Fruit fly (Drosophila melanogaster) whole organism, pupa: ENCODE results near the gene Fancl.

Experiments used
- CG10348 ChIP-seq: fragments of 200-800 bp; sonication (Bioruptor generic); IDR thresholded peaks from 2 replicates; pipeline ENCODE4 v1.3.6; 2022; ENCODE audit warnings: missing biosample characterization, missing genetic modification characterization
- CG12605 ChIP-seq: fragments of 200-800 bp; sonication (Bioruptor generic); IDR thresholded peaks from 2 replicates; pipeline ENCODE4 v1.3.6; 2022; ENCODE audit warnings: missing biosample characterization, missing genetic modification characterization
- CG13204 ChIP-seq: fragments of 200-800 bp; sonication (Bioruptor generic); optimal IDR thresholded peaks from 2 replicates; lab custom pipeline; 2018; ENCODE audit warnings: missing biosample characterization, mild to moderate bottlenecking, missing genetic modification characterization, moderate library complexity
- CG14655 ChIP-seq: fragments of 200-800 bp; sonication (Bioruptor generic); optimal IDR thresholded peaks from 3 replicates; lab custom pipeline; 2017; ENCODE audit warnings: mild to moderate bottlenecking, missing biosample characterization, missing genetic modification reagents, missing genetic modification characterization
- CG15710 ChIP-seq: fragments of 200-800 bp; sonication (Bioruptor generic); optimal IDR thresholded peaks from 2 replicates; lab custom pipeline; 2018; ENCODE audit warnings: missing biosample characterization, mild to moderate bottlenecking, missing genetic modification characterization, moderate library complexity
- CG17806 ChIP-seq: fragments of 200-800 bp; sonication (Bioruptor generic); optimal IDR thresholded peaks from 2 replicates; lab custom pipeline; 2018; ENCODE audit warnings: missing biosample characterization, mild to moderate bottlenecking, missing genetic modification characterization, moderate library complexity
- CG32121 ChIP-seq: fragments of 200-800 bp; sonication (Bioruptor generic); IDR thresholded peaks from 2 replicates; pipeline ENCODE4 v1.3.6; 2022; ENCODE audit warnings: missing biosample characterization, missing genetic modification characterization
- CG34367 ChIP-seq: fragments of 200-800 bp; sonication (Bioruptor generic); optimal IDR thresholded peaks from 2 replicates; lab custom pipeline; 2018; ENCODE audit warnings: missing biosample characterization, mild to moderate bottlenecking, missing genetic modification characterization
- CG4496 ChIP-seq: fragments of 200-800 bp; sonication (Bioruptor generic); IDR thresholded peaks from 3 replicates; pipeline ENCODE4 v1.3.6; 2022; ENCODE audit warnings: missing biosample characterization, missing genetic modification characterization
- CG8159 ChIP-seq: fragments of 200-800 bp; sonication (Bioruptor generic); optimal IDR thresholded peaks from 3 replicates; lab custom pipeline; 2018; ENCODE audit warnings: missing biosample characterization, mild to moderate bottlenecking, missing genetic modification characterization, moderate library complexity
- CG8301 ChIP-seq: fragments of 200-800 bp; sonication (Bioruptor generic); optimal IDR thresholded peaks from 2 replicates; lab custom pipeline; 2018; ENCODE audit warnings: missing biosample characterization, mild to moderate bottlenecking, missing genetic modification characterization
- CG9948 ChIP-seq: fragments of 200-800 bp; sonication (Bioruptor generic); optimal IDR thresholded peaks from 2 replicates; lab custom pipeline; 2018; ENCODE audit warnings: missing biosample characterization, mild to moderate bottlenecking, missing genetic modification characterization, moderate library complexity
- D1 ChIP-seq: fragments of 200-800 bp; sonication (Bioruptor generic); optimal IDR thresholded peaks from 2 replicates; lab custom pipeline; 2018; ENCODE audit warnings: missing biosample characterization, mild to moderate bottlenecking, missing genetic modification characterization, moderate library complexity
- EcR ChIP-seq: fragments of 200-800 bp; sonication (Bioruptor generic); optimal IDR thresholded peaks from 3 replicates; lab custom pipeline; 2019; ENCODE audit warnings: missing biosample characterization, missing genetic modification characterization, mild to moderate bottlenecking, moderate library complexity, missing genetic modification reagents
- Ets98B ChIP-seq: fragments of 200-800 bp; sonication (Bioruptor generic); IDR thresholded peaks from 2 replicates; pipeline ENCODE4 v1.3.6; 2022; ENCODE audit warnings: missing biosample characterization, missing genetic modification characterization
- Pif1A ChIP-seq: fragments of 200-800 bp; sonication (Bioruptor generic); optimal IDR thresholded peaks from 3 replicates; lab custom pipeline; 2016; ENCODE audit warnings: missing biosample characterization, missing genetic modification characterization
- Pif1B ChIP-seq: fragments of 200-800 bp; sonication (Bioruptor generic); optimal IDR thresholded peaks from 3 replicates; lab custom pipeline; 2016; ENCODE audit warnings: missing biosample characterization, missing genetic modification characterization
- Snoo ChIP-seq: fragments of 200-800 bp; sonication (Bioruptor generic); optimal IDR thresholded peaks from 3 replicates; lab custom pipeline; 2017; ENCODE audit warnings: missing biosample characterization, mild to moderate bottlenecking, missing genetic modification characterization, inconsistent platforms
- fd96Ca ChIP-seq: fragments of 200-800 bp; sonication (Bioruptor generic); IDR thresholded peaks from 3 replicates; pipeline ENCODE4 v1.3.6; 2022; ENCODE audit warnings: missing biosample characterization, missing genetic modification characterization
- gl ChIP-seq: fragments of 200-800 bp; sonication (Bioruptor generic); optimal IDR thresholded peaks from 2 replicates; lab custom pipeline; 2018; ENCODE audit warnings: missing biosample characterization, mild to moderate bottlenecking, missing genetic modification characterization
- rn ChIP-seq: fragments of 200-800 bp; sonication (Bioruptor generic); IDR thresholded peaks from 2 replicates; pipeline ENCODE4 v1.3.6; 2022; ENCODE audit warnings: missing biosample characterization, missing genetic modification characterization

Gene Fancl

dm6 chr3R:10062324-10062723 lies 9.7 kb upstream of the Fancl start, which contains the start of gene CG33630:
CG33630 (plus strand) TSS chr3R:10062624.
- no peak for TF ChIP-seq CG10348 (GFP tag; lab: Robert Waterston, UW)
- TF ChIP-seq Pif1A (GFP tag; lab: Kevin White, UChicago): no peak
- TF ChIP-seq CG13204 (GFP tag; lab: Kevin White, UChicago): no peak
- TF ChIP-seq rn (GFP tag; lab: Robert Waterston, UW): no peak
- no peak for TF ChIP-seq CG9948 (tag; lab: Kevin White, UChicago)
- TF ChIP-seq D1: no peak
- TF ChIP-seq CG34367 (tag; lab: Kevin White, UChicago): no peak
- no peak for TF ChIP-seq CG8301 (tag; lab: Kevin White, UChicago)
- no peak for TF ChIP-seq CG32121 (GFP tag; lab: Robert Waterston, UW)
- no peak for TF ChIP-seq Ets98B (GFP tag; lab: Robert Waterston, UW)
- no peak for TF ChIP-seq EcR
- TF ChIP-seq Snoo (tag; lab: Kevin White, UChicago): no peak
- TF ChIP-seq CG4496 (GFP tag; lab: Robert Waterston, UW): no peak
- TF ChIP-seq Pif1B (GFP tag; lab: Kevin White, UChicago): no peak
- no peak for TF ChIP-seq CG8159
- no peak for TF ChIP-seq CG12605
- TF ChIP-seq CG17806: no peak
- no peak for TF ChIP-seq gl (tag; lab: Kevin White, UChicago)
- TF ChIP-seq, all 21 proteins: peak for 0

dm6 chr3R:10059952-10060351 lies 7.3 kb upstream of the Fancl start, which contains the start of gene Npc2c:
Npc2c (plus strand) TSS chr3R:10060252.
- TF ChIP-seq CG17806 (no peak), Snoo (tag; lab: Kevin White, UChicago) (no peak), Ets98B (GFP tag; lab: Robert Waterston, UW) (no peak), rn (GFP tag; lab: Robert Waterston, UW) (no peak), EcR (no peak), fd96Ca (GFP tag; lab: Robert Waterston, UW) (no peak), Pif1A (GFP tag; lab: Kevin White, UChicago) (no peak), CG8301 (tag; lab: Kevin White, UChicago) (no peak), CG9948 (tag; lab: Kevin White, UChicago) (no peak), CG15710 (no peak), gl (tag; lab: Kevin White, UChicago) (no peak), CG10348 (GFP tag; lab: Robert Waterston, UW) (no peak), CG8159 (no peak), D1 (no peak), CG14655 (no peak), Pif1B (GFP tag; lab: Kevin White, UChicago) (no peak), CG4496 (GFP tag; lab: Robert Waterston, UW) (no peak), CG13204 (GFP tag; lab: Kevin White, UChicago) (no peak)

- TF ChIP-seq Ets98B (GFP tag; lab: Robert Waterston, UW): no peak
- TF ChIP-seq CG4496 (GFP tag; lab: Robert Waterston, UW): no peak
- no peak for TF ChIP-seq CG15710
- TF ChIP-seq CG12605: no peak
- no peak for TF ChIP-seq CG32121 (GFP tag; lab: Robert Waterston, UW)
- no peak for TF ChIP-seq D1
- no peak for TF ChIP-seq CG34367 (tag; lab: Kevin White, UChicago)
- TF ChIP-seq Pif1A (GFP tag; lab: Kevin White, UChicago): no peak
- TF ChIP-seq CG13204 (GFP tag; lab: Kevin White, UChicago): no peak
- TF ChIP-seq CG17806: no peak
- no peak for TF ChIP-seq fd96Ca (GFP tag; lab: Robert Waterston, UW)
- TF ChIP-seq gl (tag; lab: Kevin White, UChicago): no peak
- no peak for TF ChIP-seq CG9948 (tag; lab: Kevin White, UChicago)
- no peak for TF ChIP-seq CG10348 (GFP tag; lab: Robert Waterston, UW)
- TF ChIP-seq EcR: no peak
- TF ChIP-seq CG8159: no peak
Observed at dm6 chr3R:10059358-10059757, 6.7 kb upstream of the Fancl start.

dm6 chr3R:10056647-10057046 lies 4.0 kb upstream of the Fancl start:
- TF ChIP-seq D1: no peak
- TF ChIP-seq CG8159: no peak
- no peak for TF ChIP-seq EcR
- no peak for TF ChIP-seq Ets98B (GFP tag; lab: Robert Waterston, UW)
- no peak for TF ChIP-seq CG8301 (tag; lab: Kevin White, UChicago)
- no peak for TF ChIP-seq gl (tag; lab: Kevin White, UChicago)
- no peak for TF ChIP-seq CG34367 (tag; lab: Kevin White, UChicago)
- no peak for TF ChIP-seq Pif1B (GFP tag; lab: Kevin White, UChicago)
- no peak for TF ChIP-seq CG14655
- TF ChIP-seq CG32121 (GFP tag; lab: Robert Waterston, UW): no peak
- TF ChIP-seq Pif1A (GFP tag; lab: Kevin White, UChicago): no peak
- TF ChIP-seq CG15710: no peak
- TF ChIP-seq Snoo (tag; lab: Kevin White, UChicago): no peak
- no peak for TF ChIP-seq CG10348 (GFP tag; lab: Robert Waterston, UW)
- TF ChIP-seq CG12605: no peak
- no peak for TF ChIP-seq rn (GFP tag; lab: Robert Waterston, UW)

dm6 chr3R:10055951-10056350 lies 3.3 kb upstream of the Fancl start, which contains the start of gene Npc2d:
Npc2d (minus strand) TSS chr3R:10056083.
- no peak for TF ChIP-seq CG34367 (tag; lab: Kevin White, UChicago)
- no peak for TF ChIP-seq CG9948 (tag; lab: Kevin White, UChicago)
- TF ChIP-seq Pif1B (GFP tag; lab: Kevin White, UChicago): no peak
- no peak for TF ChIP-seq EcR

dm6 chr3R:10055004-10055403 lies 2.3 kb upstream of the Fancl start:
- TF ChIP-seq CG13204 (GFP tag; lab: Kevin White, UChicago): no peak
- no peak for TF ChIP-seq CG12605
- TF ChIP-seq EcR: no peak
- no peak for TF ChIP-seq D1
- TF ChIP-seq CG8159: no peak
- TF ChIP-seq CG15710: no peak
- TF ChIP-seq Snoo (tag; lab: Kevin White, UChicago): no peak
- TF ChIP-seq CG34367 (tag; lab: Kevin White, UChicago): no peak
- no peak for TF ChIP-seq Pif1A (GFP tag; lab: Kevin White, UChicago)
- no peak for TF ChIP-seq rn (GFP tag; lab: Robert Waterston, UW)
